Worm (Caenorhabditis elegans): Measurements from ENCODE around the gene got-1.2.

got-1.2 gene

DNA sequence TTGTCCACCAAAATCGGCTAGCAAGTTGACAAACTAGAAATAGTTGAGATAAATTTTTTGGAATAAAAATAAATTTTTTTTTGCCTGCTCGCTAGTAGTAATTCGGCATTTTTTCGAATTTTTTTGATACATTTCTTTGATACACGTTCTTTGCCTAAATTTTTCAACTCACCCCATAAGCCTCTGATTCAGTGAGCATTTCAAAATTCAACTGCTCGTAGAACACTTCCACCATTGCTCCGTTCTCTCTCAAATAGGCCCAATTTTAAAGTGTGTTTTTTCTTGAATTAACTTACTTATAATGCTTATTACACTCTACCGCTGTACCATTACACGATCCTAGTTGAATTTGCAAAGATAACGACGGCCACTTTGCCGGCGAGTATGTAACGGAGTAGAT lies 10.6 kb upstream of the got-1.2 start:
- TF ChIP-seq snpc-4 (tag; optimal IDR thresholded peaks at IDR 0.05) = no peak
- TF ChIP-seq sptf-1 (tag; optimal IDR thresholded peaks at IDR 0.05) = no peak
- TF ChIP-seq ceh-83 (GFP tag; optimal IDR thresholded peaks at IDR 0.05) = no peak
- TF ChIP-seq lin-13 (tag; optimal IDR thresholded peaks at IDR 0.05) = no peak

DNA sequence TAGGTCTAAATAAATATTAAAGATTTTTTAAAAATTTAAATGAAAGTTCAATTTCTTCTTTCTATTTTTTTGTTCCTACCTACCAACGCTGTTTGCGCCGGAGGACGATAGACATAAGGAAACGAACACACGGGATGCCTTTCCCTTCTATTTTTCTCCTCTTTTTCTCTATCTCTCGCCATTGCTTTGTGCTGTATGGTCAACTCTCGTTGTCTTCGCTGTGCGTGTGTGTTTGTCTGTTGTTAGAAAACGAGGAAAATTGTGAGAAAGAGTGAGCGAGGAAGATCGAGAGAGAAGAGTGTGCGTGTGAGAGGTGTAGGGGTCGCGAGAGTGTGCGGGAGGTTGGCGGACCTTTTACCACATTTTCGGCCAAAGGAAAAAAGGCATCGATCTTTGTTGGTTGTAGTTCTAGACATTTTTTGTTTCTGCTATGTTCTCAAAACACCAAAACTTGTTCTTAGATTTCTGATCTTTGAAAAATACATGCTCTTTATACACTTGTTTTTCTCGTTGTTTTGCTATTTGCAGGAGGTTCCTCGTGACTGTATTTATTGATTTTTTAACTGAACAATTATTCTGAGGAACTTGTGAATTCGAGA lies 6.2 kb upstream of the got-1.2 start:
- TF ChIP-seq cnd-1 (tag; optimal IDR thresholded peaks at IDR 0.05) (no peak), lsy-2 (tag; optimal IDR thresholded peaks at IDR 0.05) (no peak), lin-13 (tag; optimal IDR thresholded peaks at IDR 0.05) (no peak), ces-1 (GFP tag; optimal IDR thresholded peaks at IDR 0.05) (peak; percentile 48), sem-2 (GFP tag; optimal IDR thresholded peaks at IDR 0.05) (no peak), unc-39 (tag; optimal IDR thresholded peaks at IDR 0.05) (no peak), nhr-237 (tag; optimal IDR thresholded peaks at IDR 0.05) (no peak), sptf-1 (tag; optimal IDR thresholded peaks at IDR 0.05) (no peak), snpc-4 (tag; optimal IDR thresholded peaks at IDR 0.05) (no peak), unc-62 (GFP tag; optimal IDR thresholded peaks at IDR 0.05) (peak; percentile 7), pha-4 (tag; optimal IDR thresholded peaks at IDR 0.05) (peak; percentile 42), nhr-2 (tag; optimal IDR thresholded peaks at IDR 0.05) (peak; percentile 44), ceh-39 (tag; optimal IDR thresholded peaks at IDR 0.05) (no peak), lin-32 (GFP tag; optimal IDR thresholded peaks at IDR 0.05) (no peak), tbx-8 (GFP tag; optimal IDR thresholded peaks at IDR 0.05) (no peak), ceh-83 (GFP tag; optimal IDR thresholded peaks at IDR 0.05) (no peak), mab-5 (tag; optimal IDR thresholded peaks at IDR 0.05) (no peak), ztf-11 (tag; optimal IDR thresholded peaks at IDR 0.05) (no peak), elt-3 (tag; optimal IDR thresholded peaks at IDR 0.05) (no peak), zip-8 (tag; optimal IDR thresholded peaks at IDR 0.05) (no peak), nhr-76 (tag; optimal IDR thresholded peaks at IDR 0.05) (no peak), ham-2 (GFP tag; optimal IDR thresholded peaks at IDR 0.05) (no peak), nhr-28 (tag; optimal IDR thresholded peaks at IDR 0.05) (no peak), M03D4.4 (tag; optimal IDR thresholded peaks at IDR 0.05) (no peak), nhr-12 (tag; optimal IDR thresholded peaks at IDR 0.05) (no peak), ceh-43 (GFP tag; optimal IDR thresholded peaks at IDR 0.05) (no peak), mls-2 (tag; optimal IDR thresholded peaks at IDR 0.05) (no peak), blmp-1 (tag; optimal IDR thresholded peaks at IDR 0.05) (no peak), drap-1 (GFP tag; optimal IDR thresholded peaks at IDR 0.05) (no peak), bed-3 (GFP tag; optimal IDR thresholded peaks at IDR 0.05) (no peak), elt-1 (tag; optimal IDR thresholded peaks at IDR 0.05; ENCODE audit: borderline replicate concordance, insufficient read depth) (no peak), flh-1 (GFP tag; optimal IDR thresholded peaks at IDR 0.05) (no peak), hlh-1 (tag; optimal IDR thresholded peaks at IDR 0.05) (peak; percentile 59), unc-120 (tag; optimal IDR thresholded peaks at IDR 0.05; ENCODE audit: poor library complexity, severe bottlenecking) (peak; percentile 57), mep-1 (tag; optimal IDR thresholded peaks at IDR 0.05) (peak; percentile 53)

DNA sequence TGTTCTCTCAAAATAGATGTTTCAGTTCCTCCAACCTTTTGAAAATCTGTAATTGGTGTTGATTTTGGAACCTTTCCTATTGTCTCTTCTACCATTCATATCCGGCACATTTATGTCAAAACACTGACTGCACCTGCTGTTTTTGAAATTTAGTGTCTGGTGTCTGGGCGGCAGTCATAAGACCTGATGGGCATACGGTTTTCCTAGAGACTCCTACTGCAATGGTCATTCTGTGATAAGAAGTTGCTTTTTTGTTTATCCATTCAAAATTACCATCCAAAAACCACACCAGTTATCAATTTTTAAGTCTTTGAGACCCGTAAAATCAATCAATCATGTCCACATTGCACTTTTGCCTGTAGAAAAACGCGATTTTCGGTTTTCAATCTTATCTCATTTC lies 5.7 kb upstream of the got-1.2 start:
- TF ChIP-seq lsy-2 (tag; optimal IDR thresholded peaks at IDR 0.05) (no peak), tbx-8 (GFP tag; optimal IDR thresholded peaks at IDR 0.05) (no peak), sem-2 (GFP tag; optimal IDR thresholded peaks at IDR 0.05) (no peak)

DNA sequence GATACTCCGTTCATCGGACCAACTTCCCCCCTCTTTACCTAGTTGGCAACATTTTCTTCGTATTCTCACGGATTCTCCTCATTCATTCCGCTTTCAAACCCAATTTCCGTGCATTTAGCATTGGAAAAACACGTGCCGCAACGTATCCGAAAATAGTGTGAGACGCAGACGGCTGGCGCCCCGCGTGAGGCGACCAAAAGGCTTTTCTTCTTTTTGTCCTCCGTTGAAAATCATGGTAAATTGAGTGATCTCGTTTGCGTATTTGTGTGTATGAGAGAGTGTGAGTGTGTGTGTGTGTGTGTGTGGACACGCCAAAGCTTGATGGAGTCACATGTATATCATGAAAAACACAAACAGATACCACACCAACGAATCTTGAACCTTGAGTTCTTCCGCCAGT lies 3.9 kb upstream of the got-1.2 start:
- peak; percentile 61 for TF ChIP-seq ham-2 (GFP tag; optimal IDR thresholded peaks at IDR 0.05)
- no peak for TF ChIP-seq flh-1 (GFP tag; optimal IDR thresholded peaks at IDR 0.05)
- no peak for TF ChIP-seq lin-13 (tag; optimal IDR thresholded peaks at IDR 0.05)
- no peak for TF ChIP-seq ceh-43 (GFP tag; optimal IDR thresholded peaks at IDR 0.05)
- no peak for TF ChIP-seq mab-5 (tag; optimal IDR thresholded peaks at IDR 0.05)
- no peak for TF ChIP-seq snpc-4 (tag; optimal IDR thresholded peaks at IDR 0.05)
- no peak for TF ChIP-seq ceh-83 (GFP tag; optimal IDR thresholded peaks at IDR 0.05)
- no peak for TF ChIP-seq lsy-2 (tag; optimal IDR thresholded peaks at IDR 0.05)
- no peak for TF ChIP-seq hlh-1 (tag; optimal IDR thresholded peaks at IDR 0.05)
- TF ChIP-seq ces-1 (GFP tag; optimal IDR thresholded peaks at IDR 0.05) = peak; percentile 75
- TF ChIP-seq ceh-39 (tag; optimal IDR thresholded peaks at IDR 0.05) = no peak
- no peak for TF ChIP-seq nhr-76 (tag; optimal IDR thresholded peaks at IDR 0.05)
- no peak for TF ChIP-seq nhr-28 (tag; optimal IDR thresholded peaks at IDR 0.05)
- TF ChIP-seq cnd-1 (tag; optimal IDR thresholded peaks at IDR 0.05) = no peak
- TF ChIP-seq nhr-2 (tag; optimal IDR thresholded peaks at IDR 0.05) = no peak
- no peak for TF ChIP-seq mls-2 (tag; optimal IDR thresholded peaks at IDR 0.05)
- TF ChIP-seq elt-3 (tag; optimal IDR thresholded peaks at IDR 0.05) = no peak
- TF ChIP-seq tbx-8 (GFP tag; optimal IDR thresholded peaks at IDR 0.05) = no peak
- TF ChIP-seq zip-8 (tag; optimal IDR thresholded peaks at IDR 0.05) = no peak
- TF ChIP-seq mep-1 (tag; optimal IDR thresholded peaks at IDR 0.05) = no peak
- TF ChIP-seq blmp-1 (tag; optimal IDR thresholded peaks at IDR 0.05) = no peak
- no peak for TF ChIP-seq sptf-1 (tag; optimal IDR thresholded peaks at IDR 0.05)
- no peak for TF ChIP-seq nhr-12 (tag; optimal IDR thresholded peaks at IDR 0.05)
- no peak for TF ChIP-seq elt-1 (tag; optimal IDR thresholded peaks at IDR 0.05; ENCODE audit: borderline replicate concordance, insufficient read depth)
- TF ChIP-seq unc-39 (tag; optimal IDR thresholded peaks at IDR 0.05) = no peak
- TF ChIP-seq nhr-237 (tag; optimal IDR thresholded peaks at IDR 0.05) = peak; percentile 34
- no peak for TF ChIP-seq lin-32 (GFP tag; optimal IDR thresholded peaks at IDR 0.05)
- TF ChIP-seq unc-120 (tag; optimal IDR thresholded peaks at IDR 0.05; ENCODE audit: poor library complexity, severe bottlenecking) = peak; percentile 82
- no peak for TF ChIP-seq M03D4.4 (tag; optimal IDR thresholded peaks at IDR 0.05)
- peak; percentile 30 for TF ChIP-seq unc-62 (GFP tag; optimal IDR thresholded peaks at IDR 0.05)
- no peak for TF ChIP-seq ztf-11 (tag; optimal IDR thresholded peaks at IDR 0.05)
- no peak for TF ChIP-seq bed-3 (GFP tag; optimal IDR thresholded peaks at IDR 0.05)
- no peak for TF ChIP-seq pha-4 (tag; optimal IDR thresholded peaks at IDR 0.05)
- no peak for TF ChIP-seq sem-2 (GFP tag; optimal IDR thresholded peaks at IDR 0.05)
- peak; percentile 16 for TF ChIP-seq drap-1 (GFP tag; optimal IDR thresholded peaks at IDR 0.05)
